Fruit fly (Drosophila melanogaster): ENCODE measurements around the gene CG7824.

The CG7824 gene

DNA sequence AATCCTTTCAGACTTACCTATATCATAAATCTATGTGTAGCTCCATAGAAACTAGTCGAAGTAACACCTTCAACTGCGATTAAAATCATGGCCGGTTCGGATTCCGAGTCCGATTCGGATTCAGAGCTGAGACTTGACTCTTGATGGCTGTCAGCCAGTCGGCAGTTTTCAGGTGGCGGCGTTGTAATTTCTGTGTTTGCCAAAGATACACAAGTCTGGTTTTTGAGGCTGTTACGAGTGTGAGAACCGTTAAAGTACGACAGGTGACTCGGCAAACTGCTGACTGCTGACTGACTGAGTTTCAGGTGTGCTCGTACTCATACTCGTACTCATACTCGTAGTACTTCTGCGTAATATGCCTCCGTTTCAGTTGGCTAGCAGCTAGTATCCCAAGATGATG lies 32.4 kb upstream of the CG7824 start (continued):
- no peak for TF ChIP-seq E2f1 (GFP tag; IDR thresholded peaks at IDR 0.05)
- no peak for TF ChIP-seq CG1529 (GFP tag; optimal IDR thresholded peaks at IDR 0.05)
- TF ChIP-seq CG31441 (GFP tag; IDR thresholded peaks at IDR 0.05): no peak
- peak; percentile 48; the same call in 1 of the 2 replicates for TF ChIP-seq CG14014 (GFP tag; IDR thresholded peaks at IDR 0.05)
- TF ChIP-seq Neu2 (GFP tag; optimal IDR thresholded peaks at IDR 0.05; ENCODE audit: borderline replicate concordance): no peak
- no peak for TF ChIP-seq fu2 (GFP tag; optimal IDR thresholded peaks at IDR 0.05)
- TF ChIP-seq fd3F (GFP tag; optimal IDR thresholded peaks at IDR 0.05): peak; percentile 15
- TF ChIP-seq trem (tag; optimal IDR thresholded peaks at IDR 0.05): no peak
- TF ChIP-seq scrt (GFP tag; optimal IDR thresholded peaks at IDR 0.05): no peak
- TF ChIP-seq CG7839 (tag; optimal IDR thresholded peaks at IDR 0.05): no peak
- no peak for TF ChIP-seq Asciz (GFP tag; optimal IDR thresholded peaks at IDR 0.05)
- TF ChIP-seq lov (optimal IDR thresholded peaks at IDR 0.05): no peak
- TF ChIP-seq lov (GFP tag; IDR thresholded peaks at IDR 0.05): no peak
- TF ChIP-seq CG10959 (GFP tag; IDR thresholded peaks at IDR 0.05): no peak
- no peak for TF ChIP-seq dpn (GFP tag; optimal IDR thresholded peaks at IDR 0.05)
- TF ChIP-seq Jarid2 (GFP tag; optimal IDR thresholded peaks at IDR 0.05): no peak
- no peak for TF ChIP-seq gcm2 (GFP tag; optimal IDR thresholded peaks at IDR 0.05)
- no peak for TF ChIP-seq MTF-1 (GFP tag; optimal IDR thresholded peaks at IDR 0.05; ENCODE audit: borderline replicate concordance)
- TF ChIP-seq vnd (GFP tag; IDR thresholded peaks at IDR 0.05; ENCODE audit: partially characterized antibody): no peak
- TF ChIP-seq CG6683 (GFP tag; optimal IDR thresholded peaks at IDR 0.05): no peak
- TF ChIP-seq CG11560 (tag; IDR thresholded peaks at IDR 0.05): no peak
- no peak for TF ChIP-seq aop (GFP tag; IDR thresholded peaks at IDR 0.05)
- no peak for TF ChIP-seq Gug (GFP tag; IDR thresholded peaks at IDR 0.05)
- no peak for TF ChIP-seq CG33213 (GFP tag; optimal IDR thresholded peaks at IDR 0.05)
- TF ChIP-seq CTCF (GFP tag; optimal IDR thresholded peaks at IDR 0.05): no peak
- no peak for TF ChIP-seq Sox100B (GFP tag; optimal IDR thresholded peaks at IDR 0.05)
- no peak for TF ChIP-seq CG6254 (GFP tag; optimal IDR thresholded peaks at IDR 0.05)
- no peak for TF ChIP-seq inv (GFP tag; IDR thresholded peaks at IDR 0.05; ENCODE audit: partially characterized antibody)
- no peak for TF ChIP-seq CG17802 (tag; optimal IDR thresholded peaks at IDR 0.05)
- TF ChIP-seq CG10366 (GFP tag; IDR thresholded peaks at IDR 0.05): no peak
- TF ChIP-seq Hey (tag; optimal IDR thresholded peaks at IDR 0.05): peak; percentile 25
- peak; percentile 58 for TF ChIP-seq CG12769 (tag; optimal IDR thresholded peaks at IDR 0.05)
- TF ChIP-seq E2f2 (GFP tag; IDR thresholded peaks at IDR 0.05): no peak
- no peak for TF ChIP-seq vfl (GFP tag; optimal IDR thresholded peaks at IDR 0.05)
- peak; percentile 11 for TF ChIP-seq NK7.1 (GFP tag; optimal IDR thresholded peaks at IDR 0.05)
- TF ChIP-seq CG8944 (GFP tag; optimal IDR thresholded peaks at IDR 0.05): no peak
- TF ChIP-seq CG8388 (GFP tag; optimal IDR thresholded peaks at IDR 0.05): no peak
- peak; percentile 92 for TF ChIP-seq Med (GFP tag)
- no peak for TF ChIP-seq dimm (GFP tag; IDR thresholded peaks at IDR 0.05)
- no peak for TF ChIP-seq CG1792 (GFP tag; optimal IDR thresholded peaks at IDR 0.05)
- TF ChIP-seq CG1024 (GFP tag; IDR thresholded peaks at IDR 0.05): no peak
- no peak for TF ChIP-seq Xbp1 (GFP tag; optimal IDR thresholded peaks at IDR 0.05)
- TF ChIP-seq az2 (GFP tag; optimal IDR thresholded peaks at IDR 0.05): no peak
- TF ChIP-seq Opbp (GFP tag; IDR thresholded peaks at IDR 0.05; ENCODE audit: partially characterized antibody): no peak
- TF ChIP-seq pho (GFP tag; optimal IDR thresholded peaks at IDR 0.05): no peak
- no peak for TF ChIP-seq CG16815 (GFP tag; optimal IDR thresholded peaks at IDR 0.05)
- TF ChIP-seq CG10654 (GFP tag; optimal IDR thresholded peaks at IDR 0.05): no peak
- TF ChIP-seq CG4707 (GFP tag; optimal IDR thresholded peaks at IDR 0.05): no peak
- peak; percentile 41; the same call in 1 of the 2 replicates for TF ChIP-seq sob (GFP tag; IDR thresholded peaks at IDR 0.05)
- TF ChIP-seq Meics (GFP tag; optimal IDR thresholded peaks at IDR 0.05): peak; percentile 46
- TF ChIP-seq B-H1 (GFP tag; IDR thresholded peaks at IDR 0.05): no peak; the same call in 2 of the 3 replicates
- peak; percentile 70 for TF ChIP-seq ATbp (GFP tag; optimal IDR thresholded peaks at IDR 0.05)
